Fruit fly (Drosophila melanogaster): ENCODE measurements around the gene Cpr72Ea.

Gene Cpr72Ea

dm6 chr3L:16333013-16333412 lies 29.4 kb upstream of the Cpr72Ea start, which contains the start of gene CG13056:
CG13056 (plus strand) TSS chr3L:16333313.
- no peak for TF ChIP-seq Dll (optimal IDR thresholded peaks at IDR 0.05)
- TF ChIP-seq psq (optimal IDR thresholded peaks at IDR 0.05) = no peak
- TF ChIP-seq usp (GFP tag; optimal IDR thresholded peaks at IDR 0.05) = no peak
- no peak for TF ChIP-seq CG8478 (optimal IDR thresholded peaks at IDR 0.05)
- no peak for TF ChIP-seq pan (optimal IDR thresholded peaks at IDR 0.05)
- no peak for TF ChIP-seq EcR (GFP tag; optimal IDR thresholded peaks at IDR 0.05)

- TF ChIP-seq pan (optimal IDR thresholded peaks at IDR 0.05) = no peak
- TF ChIP-seq EcR (GFP tag; optimal IDR thresholded peaks at IDR 0.05) = no peak
- TF ChIP-seq psq (optimal IDR thresholded peaks at IDR 0.05) = no peak
- no peak for TF ChIP-seq CG8478 (optimal IDR thresholded peaks at IDR 0.05)
Observed at dm6 chr3L:16334876-16335275, 27.5 kb upstream of the Cpr72Ea start.

- TF ChIP-seq Dll (optimal IDR thresholded peaks at IDR 0.05) (no peak), usp (GFP tag; optimal IDR thresholded peaks at IDR 0.05) (no peak), pan (optimal IDR thresholded peaks at IDR 0.05) (no peak), psq (optimal IDR thresholded peaks at IDR 0.05) (no peak), CG8478 (optimal IDR thresholded peaks at IDR 0.05) (no peak), EcR (GFP tag; optimal IDR thresholded peaks at IDR 0.05) (no peak)
Observed at dm6 chr3L:16337739-16338138, 24.7 kb upstream of the Cpr72Ea start.

dm6 chr3L:16338703-16339102 lies 23.7 kb upstream of the Cpr72Ea start, which contains the start of gene CG4998:
CG4998 (plus strand) TSS chr3L:16339003.
- TF ChIP-seq Dll (optimal IDR thresholded peaks at IDR 0.05) (no peak), pan (optimal IDR thresholded peaks at IDR 0.05) (no peak), psq (optimal IDR thresholded peaks at IDR 0.05) (no peak), usp (GFP tag; optimal IDR thresholded peaks at IDR 0.05) (no peak), CG8478 (optimal IDR thresholded peaks at IDR 0.05) (no peak), EcR (GFP tag; optimal IDR thresholded peaks at IDR 0.05) (no peak)

- TF ChIP-seq usp (GFP tag; optimal IDR thresholded peaks at IDR 0.05) (no peak), psq (optimal IDR thresholded peaks at IDR 0.05) (no peak), EcR (GFP tag; optimal IDR thresholded peaks at IDR 0.05) (no peak), pan (optimal IDR thresholded peaks at IDR 0.05) (no peak), Dll (optimal IDR thresholded peaks at IDR 0.05) (no peak), CG8478 (optimal IDR thresholded peaks at IDR 0.05) (no peak)
Observed at dm6 chr3L:16339463-16339862, 22.9 kb upstream of the Cpr72Ea start.

- TF ChIP-seq EcR (GFP tag; optimal IDR thresholded peaks at IDR 0.05) = no peak
- no peak for TF ChIP-seq Dll (optimal IDR thresholded peaks at IDR 0.05)
- TF ChIP-seq usp (GFP tag; optimal IDR thresholded peaks at IDR 0.05) = no peak
Observed at dm6 chr3L:16339873-16340272, 22.5 kb upstream of the Cpr72Ea start.

dm6 chr3L:16346023-16346422 lies 16.4 kb upstream of the Cpr72Ea start, which contains the start of gene CG33257:
CG33257 (plus strand) TSS chr3L:16346323.
- TF ChIP-seq Dll (optimal IDR thresholded peaks at IDR 0.05) (no peak), CG8478 (optimal IDR thresholded peaks at IDR 0.05) (no peak), EcR (GFP tag; optimal IDR thresholded peaks at IDR 0.05) (no peak), psq (optimal IDR thresholded peaks at IDR 0.05) (no peak), usp (GFP tag; optimal IDR thresholded peaks at IDR 0.05) (no peak), pan (optimal IDR thresholded peaks at IDR 0.05) (no peak)

dm6 chr3L:16347914-16348313 lies 14.5 kb upstream of the Cpr72Ea start, which contains the start of gene mRpS34:
mRpS34 (plus strand) TSS chr3L:16348074.
- TF ChIP-seq pan (optimal IDR thresholded peaks at IDR 0.05) (no peak), CG8478 (optimal IDR thresholded peaks at IDR 0.05) (no peak), psq (optimal IDR thresholded peaks at IDR 0.05) (no peak), EcR (GFP tag; optimal IDR thresholded peaks at IDR 0.05) (no peak)

- no peak for TF ChIP-seq psq (optimal IDR thresholded peaks at IDR 0.05)
- TF ChIP-seq EcR (GFP tag; optimal IDR thresholded peaks at IDR 0.05) = no peak
- no peak for TF ChIP-seq usp (GFP tag; optimal IDR thresholded peaks at IDR 0.05)
- TF ChIP-seq Dll (optimal IDR thresholded peaks at IDR 0.05) = no peak
- no peak for TF ChIP-seq CG8478 (optimal IDR thresholded peaks at IDR 0.05)
- no peak for TF ChIP-seq pan (optimal IDR thresholded peaks at IDR 0.05)
Observed at dm6 chr3L:16349686-16350085, 12.7 kb upstream of the Cpr72Ea start.

- TF ChIP-seq pan (optimal IDR thresholded peaks at IDR 0.05) (no peak), psq (optimal IDR thresholded peaks at IDR 0.05) (no peak), CG8478 (optimal IDR thresholded peaks at IDR 0.05) (no peak), usp (GFP tag; optimal IDR thresholded peaks at IDR 0.05) (no peak), Dll (optimal IDR thresholded peaks at IDR 0.05) (no peak), EcR (GFP tag; optimal IDR thresholded peaks at IDR 0.05) (no peak)
Observed at dm6 chr3L:16351770-16352429, 10.5 kb upstream of the Cpr72Ea start, which contains the start of the genes Golgin104 and Tcs3. Golgin104 (minus strand) TSS chr3L:16351951. Tcs3 (plus strand) TSS chr3L:16351991.

dm6 chr3L:16354197-16354596 lies 8.2 kb upstream of the Cpr72Ea start, which contains the start of gene Pdh:
Pdh (minus strand) TSS chr3L:16354297.
- no peak for TF ChIP-seq usp (GFP tag; optimal IDR thresholded peaks at IDR 0.05)
- no peak for TF ChIP-seq Dll (optimal IDR thresholded peaks at IDR 0.05)
- no peak for TF ChIP-seq psq (optimal IDR thresholded peaks at IDR 0.05)
- TF ChIP-seq EcR (GFP tag; optimal IDR thresholded peaks at IDR 0.05) = no peak
- no peak for TF ChIP-seq pan (optimal IDR thresholded peaks at IDR 0.05)
- TF ChIP-seq CG8478 (optimal IDR thresholded peaks at IDR 0.05) = no peak

dm6 chr3L:16356171-16356765 lies 6.1 kb upstream of the Cpr72Ea start:
- TF ChIP-seq usp (GFP tag; optimal IDR thresholded peaks at IDR 0.05) (no peak), EcR (GFP tag; optimal IDR thresholded peaks at IDR 0.05) (no peak), pan (optimal IDR thresholded peaks at IDR 0.05) (no peak), CG8478 (optimal IDR thresholded peaks at IDR 0.05) (no peak), psq (optimal IDR thresholded peaks at IDR 0.05) (no peak), Dll (optimal IDR thresholded peaks at IDR 0.05) (no peak)

Data from whole organism.